Worm (Caenorhabditis elegans): ENCODE data around the gene zyx-1.

DNA sequence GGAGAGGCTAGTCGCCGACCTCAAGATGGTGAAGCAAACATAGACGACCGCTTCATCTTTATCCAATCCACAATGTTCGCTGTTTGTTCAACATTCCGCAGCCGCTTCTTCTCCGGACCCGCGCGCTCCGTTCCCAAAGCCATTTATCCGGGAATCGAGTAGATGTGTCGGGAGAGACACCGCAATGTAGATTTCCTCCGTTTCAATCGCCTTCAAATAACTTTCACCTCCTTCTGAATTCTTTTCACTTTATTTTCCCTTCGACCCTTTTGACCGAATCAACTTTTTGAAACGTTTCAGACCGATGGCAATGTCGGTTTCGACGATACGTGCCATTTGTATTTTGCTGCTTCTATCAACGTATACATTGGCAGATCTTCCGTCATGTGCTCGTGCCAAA, 51.0 kb downstream of the zyx-1 start, which contains the start of gene pqn-32:
- TF ChIP-seq hlh-26 (GFP tag; conservative IDR thresholded peaks at IDR 0.05) (no peak), rpc-1 (optimal IDR thresholded peaks at IDR 0.05) (no peak), rpc-1 (tag; optimal IDR thresholded peaks at IDR 0.05) (no peak), F22D6.2 (tag; optimal IDR thresholded peaks at IDR 0.05) (no peak), F57C9.4 (tag; optimal IDR thresholded peaks at IDR 0.05) (no peak), snpc-4 (GFP tag; optimal IDR thresholded peaks at IDR 0.05) (no peak), snpc-4 (tag; optimal IDR thresholded peaks at IDR 0.05) (no peak), him-1 (tag; optimal IDR thresholded peaks at IDR 0.05) (no peak), F37B4.10 (GFP tag; IDR thresholded peaks at IDR 0.05) (no peak), ama-1 (optimal IDR thresholded peaks at IDR 0.05) (no peak), ama-1 (GFP tag; optimal IDR thresholded peaks at IDR 0.05) (no peak), unc-62 (GFP tag; optimal IDR thresholded peaks at IDR 0.05) (no peak), ztf-25 (GFP tag; IDR thresholded peaks at IDR 0.05) (no peak), pha-4 (tag; optimal IDR thresholded peaks at IDR 0.05) (no peak), snpc-1.3 (tag; optimal IDR thresholded peaks at IDR 0.05; ENCODE audit: insufficient read depth) (no peak), ztf-3 (GFP tag; optimal IDR thresholded peaks at IDR 0.05) (no peak), ccch-3 (GFP tag; optimal IDR thresholded peaks at IDR 0.05) (no peak)

Data from whole organism, young adult.